Fruit fly (Drosophila melanogaster): ENCODE measurements around the gene Cpr67Fb.
A peak's percentile ranks its signal among the peaks of the same experiment; 100 is the strongest.

Gene Cpr67Fb

DNA sequence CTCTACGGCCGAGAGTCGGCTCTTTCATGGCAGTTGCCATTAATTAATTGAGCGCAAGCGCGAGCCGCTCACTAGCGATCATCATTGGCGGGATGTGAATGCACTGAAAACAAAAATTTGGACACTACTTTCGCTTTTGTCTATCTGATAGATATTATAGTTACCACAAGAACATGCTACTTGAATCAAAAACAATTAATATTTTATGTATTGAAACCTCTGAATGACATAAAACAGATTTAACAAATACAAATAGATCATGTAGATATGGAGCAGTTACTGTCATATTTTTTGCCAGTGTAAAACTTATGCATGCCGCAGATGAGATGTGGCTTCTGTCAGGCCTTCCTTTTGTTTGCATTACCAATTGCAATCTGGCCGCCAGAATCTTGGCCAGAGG is 34.0 kb downstream of the Cpr67Fb start (continued):
- TF ChIP-seq achi (GFP tag; optimal IDR thresholded peaks at IDR 0.05) (peak; percentile 69), CG10669 (GFP tag; optimal IDR thresholded peaks at IDR 0.05) (peak; percentile 60), CG6276 (GFP tag; optimal IDR thresholded peaks at IDR 0.05) (peak; percentile 48), CG4318 (GFP tag; optimal IDR thresholded peaks at IDR 0.05) (peak; percentile 51), CG11762 (GFP tag; optimal IDR thresholded peaks at IDR 0.05; ENCODE audit: insufficient read depth) (peak; percentile 52), ss (GFP tag; optimal IDR thresholded peaks at IDR 0.05) (peak; percentile 14 to 36), CG11902 (GFP tag; optimal IDR thresholded peaks at IDR 0.05) (peak; percentile 19)

DNA sequence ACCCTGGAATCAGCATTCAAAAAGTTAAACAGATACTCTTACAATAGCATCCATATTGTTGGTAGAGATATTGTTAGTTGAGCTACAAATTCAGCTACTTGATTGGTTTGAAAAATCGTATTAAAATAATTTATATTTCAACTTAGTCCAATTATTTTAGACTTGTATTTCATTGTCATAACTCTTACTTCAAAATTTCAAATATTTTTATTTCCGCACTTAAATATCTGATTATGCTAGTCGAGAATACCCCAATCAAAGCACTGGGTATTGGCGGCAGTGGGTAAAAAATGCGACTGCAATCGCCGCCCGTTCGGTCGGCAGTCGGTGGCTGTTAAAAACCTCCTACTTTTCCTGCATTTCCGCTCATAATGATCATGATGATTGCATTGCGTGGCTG is 34.8 kb downstream of the Cpr67Fb start:
- TF ChIP-seq Blimp-1 (GFP tag; optimal IDR thresholded peaks at IDR 0.05) (no peak), CG11294 (GFP tag; IDR thresholded peaks at IDR 0.05) (0 out of 2 replicates have a peak, but pooled peaks have one; percentile 12), dsx (GFP tag; optimal IDR thresholded peaks at IDR 0.05; ENCODE audit: poor library complexity, severe bottlenecking) (peak; percentile 4), CG11762 (GFP tag; optimal IDR thresholded peaks at IDR 0.05; ENCODE audit: insufficient read depth) (peak; percentile 90), Ets21C (GFP tag; optimal IDR thresholded peaks at IDR 0.05) (no peak), CG16779 (tag; optimal IDR thresholded peaks at IDR 0.05) (peak; percentile 73), Sox14 (GFP tag; optimal IDR thresholded peaks at IDR 0.05) (no peak), CG3919 (GFP tag; optimal IDR thresholded peaks at IDR 0.05) (peak; percentile 81), fd59A (GFP tag; optimal IDR thresholded peaks at IDR 0.05) (peak; percentile 55), Sox102F (GFP tag; optimal IDR thresholded peaks at IDR 0.05) (no peak), CG34406 (GFP tag; optimal IDR thresholded peaks at IDR 0.05) (no peak), salr (GFP tag; optimal IDR thresholded peaks at IDR 0.05) (peak in 1 of 2 experiments; percentile 60), CG10669 (GFP tag; optimal IDR thresholded peaks at IDR 0.05) (peak; percentile 95), cyc (GFP tag; optimal IDR thresholded peaks at IDR 0.05) (peak; percentile 89), esn (GFP tag; optimal IDR thresholded peaks at IDR 0.05) (peak; percentile 64), CG8632 (GFP tag; optimal IDR thresholded peaks at IDR 0.05) (peak; percentile 52), CG11902 (GFP tag; optimal IDR thresholded peaks at IDR 0.05) (peak; percentile 80), Hr38 (GFP tag; optimal IDR thresholded peaks at IDR 0.05) (no peak), Ets96B (tag; optimal IDR thresholded peaks at IDR 0.05) (peak; percentile 89), CG7368 (GFP tag; optimal IDR thresholded peaks at IDR 0.05) (peak; percentile 87), CG31627 (GFP tag; optimal IDR thresholded peaks at IDR 0.05) (peak; percentile 8), CG3032 (tag; optimal IDR thresholded peaks at IDR 0.05) (peak; percentile 90), Lpt (GFP tag; optimal IDR thresholded peaks at IDR 0.05) (peak; percentile 91), eg (GFP tag; IDR thresholded peaks at IDR 0.05) (peak; percentile 66), Sox15 (GFP tag; optimal IDR thresholded peaks at IDR 0.05) (peak; percentile 23), CG9139 (GFP tag; optimal IDR thresholded peaks at IDR 0.05) (peak; percentile 5), CG6808 (GFP tag; optimal IDR thresholded peaks at IDR 0.05) (no peak), Eip75B (GFP tag; optimal IDR thresholded peaks at IDR 0.05) (peak; percentile 86), ss (GFP tag; optimal IDR thresholded peaks at IDR 0.05) (peak; percentile 23 to 35), dac (GFP tag; optimal IDR thresholded peaks at IDR 0.05) (no peak), CG6792 (GFP tag; optimal IDR thresholded peaks at IDR 0.05) (peak; percentile 41), CG8319 (GFP tag; optimal IDR thresholded peaks at IDR 0.05) (peak; percentile 87), acj6 (GFP tag; optimal IDR thresholded peaks at IDR 0.05) (peak; percentile 36), pdm3 (GFP tag; optimal IDR thresholded peaks at IDR 0.05) (peak; percentile 47), Hr39 (GFP tag; optimal IDR thresholded peaks at IDR 0.05) (no peak), OdsH (GFP tag; optimal IDR thresholded peaks at IDR 0.05) (peak; percentile 36), CG10631 (GFP tag; optimal IDR thresholded peaks at IDR 0.05) (peak; percentile 55), topi (GFP tag; optimal IDR thresholded peaks at IDR 0.05) (peak; percentile 90), Hr4 (GFP tag; optimal IDR thresholded peaks at IDR 0.05) (peak; percentile 53), CG1621 (tag; optimal IDR thresholded peaks at IDR 0.05) (no peak), CG15336 (GFP tag; IDR thresholded peaks at IDR 0.05) (peak; percentile 56), CG6276 (GFP tag; optimal IDR thresholded peaks at IDR 0.05) (no peak), CG6854 (GFP tag; optimal IDR thresholded peaks at IDR 0.05) (peak; percentile 75), Smox (GFP tag; optimal IDR thresholded peaks at IDR 0.05) (peak; percentile 35), net (GFP tag; optimal IDR thresholded peaks at IDR 0.05) (peak; percentile 25), CG32006 (GFP tag; optimal IDR thresholded peaks at IDR 0.05) (peak; percentile 68), lz (GFP tag; optimal IDR thresholded peaks at IDR 0.05) (peak; percentile 33)

Data from whole organism, prepupa.